Fruit fly (Drosophila melanogaster) whole organism, embryonic: ENCODE results near the gene CG13640.

ENCODE experiments used
- Aef1 ChIP-seq: fragments of 200-800 bp; sonication (Bioruptor generic); IDR thresholded peaks from 3 replicates; pipeline ENCODE4 v1.3.6; 2022; ENCODE audit warnings: missing biosample characterization, missing genetic modification characterization
- CG10267 ChIP-seq: fragments of 200-800 bp; sonication (Bioruptor generic); optimal IDR thresholded peaks from 2 replicates; lab custom pipeline; 2018; ENCODE audit warnings: missing biosample characterization, mild to moderate bottlenecking, missing genetic modification characterization, moderate library complexity
- CG10366 ChIP-seq: fragments of 200-800 bp; sonication (Bioruptor generic); IDR thresholded peaks from 2 replicates; pipeline ENCODE4 v1.3.6; 2022; ENCODE audit warnings: missing biosample characterization, missing genetic modification characterization
- CG10565 ChIP-seq: fragments of 200-800 bp; sonication (Bioruptor generic); optimal IDR thresholded peaks from 3 replicates; lab custom pipeline; 2016; ENCODE audit warnings: missing biosample characterization, mild to moderate bottlenecking, missing genetic modification characterization
- CG12155 ChIP-seq: fragments of 200-800 bp; sonication (Bioruptor generic); optimal IDR thresholded peaks from 3 replicates; lab custom pipeline; 2016; ENCODE audit warnings: missing biosample characterization, missing genetic modification characterization
- CG14710 ChIP-seq: fragments of 200-800 bp; sonication (Bioruptor generic); optimal IDR thresholded peaks from 3 replicates; lab custom pipeline; 2019; ENCODE audit warnings: missing biosample characterization, mild to moderate bottlenecking, missing genetic modification characterization, moderate library complexity
- CG15514 ChIP-seq: fragments of 200-800 bp; sonication (Bioruptor generic); optimal IDR thresholded peaks from 3 replicates; lab custom pipeline; 2017; ENCODE audit warnings: missing biosample characterization, missing genetic modification characterization, mild to moderate bottlenecking, moderate library complexity, missing genetic modification reagents
- CG1602 ChIP-seq: fragments of 200-800 bp; sonication (Bioruptor generic); optimal IDR thresholded peaks from 3 replicates; lab custom pipeline; 2016; ENCODE audit warnings: missing biosample characterization, missing genetic modification characterization
- CG1603 ChIP-seq: fragments of 200-800 bp; sonication (Bioruptor generic); optimal IDR thresholded peaks from 2 replicates; lab custom pipeline; 2019; ENCODE audit warnings: missing biosample characterization, mild to moderate bottlenecking, missing genetic modification characterization, moderate library complexity
- CG17186 ChIP-seq: fragments of 200-800 bp; sonication (Bioruptor generic); optimal IDR thresholded peaks from 3 replicates; lab custom pipeline; 2017; ENCODE audit warnings: missing biosample characterization, missing genetic modification reagents, missing genetic modification characterization
- CG17612 ChIP-seq: fragments of 200-800 bp; sonication (Bioruptor generic); IDR thresholded peaks from 2 replicates; pipeline ENCODE4 v1.3.6; 2022; ENCODE audit warnings: missing biosample characterization, missing genetic modification characterization
- CG30403 ChIP-seq: fragments of 200-800 bp; sonication (Bioruptor generic); optimal IDR thresholded peaks from 3 replicates; lab custom pipeline; 2016; ENCODE audit warnings: missing biosample characterization, missing genetic modification characterization
- CG32532 ChIP-seq: fragments of 200-800 bp; sonication (Bioruptor generic); IDR thresholded peaks from 2 replicates; pipeline ENCODE4 v1.3.6; 2022; ENCODE audit warnings: missing biosample characterization, missing genetic modification characterization
- CG4617 ChIP-seq: fragments of 200-800 bp; sonication (Bioruptor generic); optimal IDR thresholded peaks from 3 replicates; lab custom pipeline; 2016; ENCODE audit warnings: missing biosample characterization, missing genetic modification characterization, borderline replicate concordance
- CG7556 ChIP-seq: fragments of 200-800 bp; sonication (Bioruptor generic); optimal IDR thresholded peaks from 2 replicates; lab custom pipeline; 2017; ENCODE audit warnings: missing biosample characterization, mild to moderate bottlenecking, missing genetic modification characterization
- CG7987 ChIP-seq: fragments of 200-800 bp; sonication (Bioruptor generic); optimal IDR thresholded peaks from 2 replicates; lab custom pipeline; 2018; ENCODE audit warnings: missing biosample characterization, mild to moderate bottlenecking, missing genetic modification characterization, moderate library complexity
- Dek ChIP-seq: fragments of 200-800 bp; sonication (Bioruptor generic); optimal IDR thresholded peaks from 3 replicates; lab custom pipeline; 2019; ENCODE audit warnings: missing biosample characterization, mild to moderate bottlenecking, missing genetic modification characterization, moderate library complexity
- Dfd ChIP-seq, 2 experiments: fragments of >200 bp; optimal IDR thresholded peaks; 2 replicates each; lab custom pipeline; 2017; ENCODE audit warnings: missing biosample characterization in 2 of 2, missing genetic modification characterization in 2 of 2
- Dref ChIP-seq: fragments of 200-800 bp; sonication (Bioruptor generic); IDR thresholded peaks from 2 replicates; pipeline ENCODE4 v1.3.6; 2022; ENCODE audit warnings: missing biosample characterization, missing genetic modification characterization
- Ets65A ChIP-seq: fragments of 200-800 bp; sonication (Bioruptor generic); peaks from one replicate; lab custom pipeline; 2016; ENCODE audit warnings: missing biosample characterization, missing genetic modification characterization
- Fer3 ChIP-seq: fragments of 200-800 bp; sonication (Bioruptor generic); optimal IDR thresholded peaks from 2 replicates; lab custom pipeline; 2018; ENCODE audit warnings: missing biosample characterization, mild to moderate bottlenecking, missing genetic modification characterization, moderate library complexity
- H15 ChIP-seq: fragments of 200-800 bp; sonication (Bioruptor generic); IDR thresholded peaks from 3 replicates; pipeline ENCODE4 v1.3.6; 2022; ENCODE audit warnings: missing biosample characterization, missing genetic modification characterization
- HHEX ChIP-seq: fragments of 200-800 bp; sonication (Bioruptor generic); optimal IDR thresholded peaks from 3 replicates; lab custom pipeline; 2017; ENCODE audit warnings: missing biosample characterization, mild to moderate bottlenecking, missing genetic modification characterization, missing genetic modification reagents
- Hmr ChIP-seq: fragments of 200-800 bp; sonication (Bioruptor generic); optimal IDR thresholded peaks from 3 replicates; lab custom pipeline; 2017; ENCODE audit warnings: mild to moderate bottlenecking, missing biosample characterization, missing genetic modification reagents, missing genetic modification characterization
- Mad ChIP-seq: fragments of 200-800 bp; sonication (Bioruptor generic); optimal IDR thresholded peaks from 2 replicates; lab custom pipeline; 2016; ENCODE audit warnings: missing biosample characterization, missing genetic modification characterization
- Med ChIP-seq: fragments of 200-800 bp; sonication (Bioruptor generic); peaks from one replicate; lab custom pipeline; 2016; ENCODE audit warnings: missing biosample characterization, missing genetic modification characterization, mild to moderate bottlenecking, inconsistent platforms, moderate library complexity
- Meics ChIP-seq: fragments of 200-800 bp; sonication (Bioruptor generic); optimal IDR thresholded peaks from 2 replicates; lab custom pipeline; 2017; ENCODE audit warnings: missing biosample characterization, mild to moderate bottlenecking, missing genetic modification characterization
- Mes4 ChIP-seq: fragments of 200-800 bp; sonication (Bioruptor generic); optimal IDR thresholded peaks from 2 replicates; lab custom pipeline; 2016; ENCODE audit warnings: missing biosample characterization, missing genetic modification characterization
- NC2α ChIP-seq: fragments of 200-800 bp; sonication (Bioruptor generic); optimal IDR thresholded peaks from 2 replicates; lab custom pipeline; 2016; ENCODE audit warnings: missing biosample characterization, missing genetic modification characterization
- NC2β ChIP-seq: fragments of 200-800 bp; sonication (Bioruptor generic); optimal IDR thresholded peaks from 2 replicates; lab custom pipeline; 2016; ENCODE audit warnings: missing biosample characterization, missing genetic modification characterization
- Neu2 ChIP-seq: fragments of 200-800 bp; sonication (Bioruptor generic); optimal IDR thresholded peaks from 3 replicates; lab custom pipeline; 2016; ENCODE audit warnings: missing biosample characterization, missing genetic modification characterization, borderline replicate concordance
- Xrp1 ChIP-seq: fragments of 200-800 bp; sonication (Bioruptor generic); IDR thresholded peaks from 2 replicates; pipeline ENCODE4 v1.3.6; 2022; ENCODE audit warnings: missing biosample characterization, missing genetic modification characterization
- ab ChIP-seq: fragments of 200-800 bp; sonication (Bioruptor generic); optimal IDR thresholded peaks from 2 replicates; lab custom pipeline; 2016; ENCODE audit warnings: missing biosample characterization, missing genetic modification characterization
- caup ChIP-seq: fragments of 200-800 bp; sonication (Bioruptor generic); optimal IDR thresholded peaks from 3 replicates; lab custom pipeline; 2017; ENCODE audit warnings: missing biosample characterization, mild to moderate bottlenecking, missing genetic modification characterization, moderate library complexity; ENCODE audit not compliant: severe bottlenecking
- da ChIP-seq: fragments of 200-800 bp; sonication (Bioruptor generic); optimal IDR thresholded peaks from 2 replicates; lab custom pipeline; 2016; ENCODE audit warnings: missing biosample characterization, missing genetic modification characterization
- dysf ChIP-seq: fragments of 200-800 bp; sonication (Bioruptor generic); IDR thresholded peaks from 3 replicates; pipeline ENCODE4 v1.3.6; 2022; ENCODE audit warnings: missing biosample characterization, missing genetic modification characterization
- emc ChIP-seq: fragments of 200-800 bp; sonication (Bioruptor generic); optimal IDR thresholded peaks from 2 replicates; lab custom pipeline; 2016; ENCODE audit warnings: missing biosample characterization, missing genetic modification characterization
- eve ChIP-seq, 2 experiments: fragments of >200 bp; optimal IDR thresholded peaks; 2 replicates each; lab custom pipeline; 2017; ENCODE audit warnings: missing biosample characterization in 2 of 2, missing genetic modification characterization in 2 of 2
- eyg ChIP-seq: fragments of 200-800 bp; sonication (Bioruptor generic); optimal IDR thresholded peaks from 3 replicates; lab custom pipeline; 2016; ENCODE audit warnings: missing biosample characterization, missing genetic modification characterization
- fu2 ChIP-seq: fragments of 200-800 bp; sonication (Bioruptor generic); optimal IDR thresholded peaks from 2 replicates; lab custom pipeline; 2016; ENCODE audit warnings: missing biosample characterization, missing genetic modification characterization
- gsb-n ChIP-seq: fragments of 200-800 bp; sonication (Bioruptor generic); optimal IDR thresholded peaks from 3 replicates; lab custom pipeline; 2018; ENCODE audit warnings: missing biosample characterization, mild to moderate bottlenecking, missing genetic modification characterization
- her ChIP-seq: fragments of 200-800 bp; sonication (Bioruptor generic); optimal IDR thresholded peaks from 2 replicates; lab custom pipeline; 2016; ENCODE audit warnings: missing biosample characterization, missing genetic modification characterization
- jumu ChIP-seq: fragments of 200-800 bp; sonication (Bioruptor generic); optimal IDR thresholded peaks from 3 replicates; lab custom pipeline; 2016; ENCODE audit warnings: missing biosample characterization, missing genetic modification characterization
- knrl ChIP-seq: fragments of 200-800 bp; sonication (Bioruptor generic); IDR thresholded peaks from 3 replicates; pipeline ENCODE4 v1.3.6; 2022; ENCODE audit warnings: missing biosample characterization, missing genetic modification characterization; ENCODE audit not compliant: partially characterized antibody
- mld ChIP-seq: fragments of 200-800 bp; sonication (Bioruptor generic); IDR thresholded peaks from 3 replicates; pipeline ENCODE4 v1.3.6; 2022; ENCODE audit warnings: missing biosample characterization, missing genetic modification characterization; ENCODE audit not compliant: partially characterized antibody
- pan ChIP-seq, 4 experiments: fragments of >200 bp in 3 of 4; fragments of 200-800 bp in 1 of 4; sonication (Bioruptor generic) in 1 of 4; optimal IDR thresholded peaks in 3 of 4; IDR thresholded peaks in 1 of 4; 2 replicates each; pipeline versions ENCODE4 v1.3.6 to Lab custom; 2017 to 2022; ENCODE audit warnings: missing biosample characterization in 2 of 4, missing genetic modification characterization in 2 of 4, mixed read lengths in 1 of 4
- pita ChIP-seq: fragments of 200-800 bp; sonication (Bioruptor generic); optimal IDR thresholded peaks from 2 replicates; lab custom pipeline; 2017; ENCODE audit warnings: missing biosample characterization, mild to moderate bottlenecking, missing genetic modification characterization
- repo ChIP-seq: fragments of 200-800 bp; sonication (Bioruptor generic); optimal IDR thresholded peaks from 2 replicates; lab custom pipeline; 2016; ENCODE audit warnings: missing biosample characterization, missing genetic modification characterization
- slou ChIP-seq: fragments of 200-800 bp; sonication (Bioruptor generic); optimal IDR thresholded peaks from 3 replicates; lab custom pipeline; 2016; ENCODE audit warnings: missing biosample characterization, missing genetic modification characterization
- zfh1 ChIP-seq: fragments of 200-800 bp; sonication (Bioruptor generic); IDR thresholded peaks from 3 replicates; pipeline ENCODE4 v1.3.6; 2022; ENCODE audit warnings: missing biosample characterization, missing genetic modification characterization

The CG13640 gene

DNA sequence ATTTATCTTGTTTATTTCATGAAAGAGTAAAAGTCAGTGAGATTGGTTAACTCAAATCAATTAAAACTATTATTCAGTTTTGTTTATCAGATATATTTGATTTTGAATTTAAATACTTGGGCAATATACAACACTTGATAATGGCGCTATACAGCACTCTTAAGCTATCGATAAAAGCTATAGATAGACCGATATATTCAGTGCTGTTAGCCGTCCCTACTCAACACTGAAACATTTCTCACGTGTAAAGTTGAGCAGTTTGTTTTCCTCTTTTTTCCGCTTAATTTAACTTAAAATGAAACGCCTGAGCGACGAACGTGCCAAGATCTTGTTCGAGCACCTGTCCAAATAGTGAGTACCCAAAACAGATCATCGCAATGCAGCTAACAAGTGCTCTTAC, 11.5 kb downstream of the CG13640 start, which contains the start of gene CG7006 (continued):
- TF ChIP-seq Mes4, result peak; percentile 35
- peak; percentile 23 for TF ChIP-seq emc (GFP tag; lab: Kevin White, UChicago)
- TF ChIP-seq Med (GFP tag; lab: Kevin White, UChicago), result peak; percentile 96
- TF ChIP-seq CG30403 (GFP tag; lab: Kevin White, UChicago), result peak; percentile 80
- TF ChIP-seq HHEX (GFP tag; lab: Kevin White, UChicago), result peak; percentile 27
- TF ChIP-seq da (GFP tag; lab: Kevin White, UChicago), result peak; percentile 32
- TF ChIP-seq eve (GFP tag; optimal IDR thresholded peaks at IDR 0.05; lab: Kevin White, UChicago), result no peak
- TF ChIP-seq CG10565, result no peak
- TF ChIP-seq CG17186, result peak; percentile 52
- peak; percentile 36; the same call in 1 of the 3 replicates for TF ChIP-seq Aef1 (GFP tag; lab: Robert Waterston, UW)
- TF ChIP-seq caup, result peak; percentile 80
- no peak for TF ChIP-seq pita
- peak; percentile 75 for TF ChIP-seq her
- TF ChIP-seq repo (GFP tag; lab: Kevin White, UChicago), result peak; percentile 58
- TF ChIP-seq ab (GFP tag; lab: Kevin White, UChicago), result peak; percentile 16
- peak; percentile 62 for TF ChIP-seq CG15514 (GFP tag; lab: Kevin White, UChicago)
- peak; percentile 73 for TF ChIP-seq Hmr
- peak; percentile 35 for TF ChIP-seq CG7987
- TF ChIP-seq CG1603 (tag; lab: Kevin White, UChicago), result peak; percentile 86
- peak; percentile 85 for TF ChIP-seq CG12155
- TF ChIP-seq knrl (GFP tag; lab: Robert Waterston, UW), result peak; percentile 78
- TF ChIP-seq eyg (GFP tag; lab: Kevin White, UChicago), result peak; percentile 50
- no peak for TF ChIP-seq pan (optimal IDR thresholded peaks at IDR 0.05; lab: Kevin White, UChicago)
- TF ChIP-seq pan (GFP tag; optimal IDR thresholded peaks at IDR 0.05 in 1 of 2, IDR thresholded peaks at IDR 0.05 in 1 of 2), result peak in 1 of 2 experiments; percentile 60
- no peak for TF ChIP-seq Neu2
- no peak for TF ChIP-seq Dek
- TF ChIP-seq Xrp1 (GFP tag; lab: Robert Waterston, UW), result peak; percentile 79
- peak; percentile 61 for TF ChIP-seq CG14710 (tag; lab: Kevin White, UChicago)
- peak; percentile 74; the same call in 2 of the 3 replicates for TF ChIP-seq zfh1
- peak; percentile 80 for TF ChIP-seq NC2β (GFP tag; lab: Kevin White, UChicago)
- TF ChIP-seq H15, result peak; percentile 50; the same call in 1 of the 3 replicates
- peak; percentile 99 for TF ChIP-seq Ets65A (GFP tag; lab: Kevin White, UChicago)
- TF ChIP-seq CG4617 (GFP tag; lab: Kevin White, UChicago), result peak; percentile 79
- TF ChIP-seq Meics (GFP tag; lab: Kevin White, UChicago), result peak; percentile 54
- peak; percentile 74 for TF ChIP-seq jumu (GFP tag; lab: Kevin White, UChicago)
- TF ChIP-seq CG17612 (GFP tag; lab: Robert Waterston, UW), result peak; percentile 21; the same call in 1 of the 2 replicates
- peak; percentile 68 for TF ChIP-seq Fer3 (tag; lab: Kevin White, UChicago)
- peak; percentile 100 for TF ChIP-seq CG10267 (tag; lab: Kevin White, UChicago)
- TF ChIP-seq CG32532 (GFP tag; lab: Robert Waterston, UW), result peak; percentile 70; the same call in 1 of the 2 replicates
- TF ChIP-seq CG10366 (GFP tag; lab: Robert Waterston, UW), result peak; percentile 53
- TF ChIP-seq NC2α (GFP tag; lab: Kevin White, UChicago), result no peak
- TF ChIP-seq dysf (GFP tag; lab: Robert Waterston, UW), result peak; percentile 51; the same call in 1 of the 3 replicates
- peak; percentile 52 for TF ChIP-seq CG7556 (GFP tag; lab: Kevin White, UChicago)
- peak; percentile 76 for TF ChIP-seq fu2 (GFP tag; lab: Kevin White, UChicago)
- peak; percentile 56 for TF ChIP-seq CG1602 (GFP tag; lab: Kevin White, UChicago)
- TF ChIP-seq Dfd (GFP tag; optimal IDR thresholded peaks at IDR 0.05; lab: Kevin White, UChicago), result no peak
- peak; percentile 50 for TF ChIP-seq Mad (GFP tag; lab: Kevin White, UChicago)
- peak; percentile 67 for TF ChIP-seq slou (GFP tag; lab: Kevin White, UChicago)
- peak; percentile 50; the same call in 1 of the 3 replicates for TF ChIP-seq mld (GFP tag; lab: Robert Waterston, UW)
- no peak for TF ChIP-seq gsb-n
- peak; percentile 91 for TF ChIP-seq Dref
